Worm (Caenorhabditis elegans) whole organism, late embryonic: ENCODE data around the gene irld-67.

Source experiments
- fkh-10 ChIP-seq: fragments of 150-350 bp; optimal IDR thresholded peaks from 2 replicates; lab custom pipeline; 2014; ENCODE audit warnings: missing biosample characterization, missing genetic modification reagents, missing genetic modification characterization
- pha-4 ChIP-seq: fragments of 150-350 bp; optimal IDR thresholded peaks from 2 replicates; lab custom pipeline; 2018; ENCODE audit warnings: missing biosample characterization, missing genetic modification reagents, missing genetic modification characterization

DNA sequence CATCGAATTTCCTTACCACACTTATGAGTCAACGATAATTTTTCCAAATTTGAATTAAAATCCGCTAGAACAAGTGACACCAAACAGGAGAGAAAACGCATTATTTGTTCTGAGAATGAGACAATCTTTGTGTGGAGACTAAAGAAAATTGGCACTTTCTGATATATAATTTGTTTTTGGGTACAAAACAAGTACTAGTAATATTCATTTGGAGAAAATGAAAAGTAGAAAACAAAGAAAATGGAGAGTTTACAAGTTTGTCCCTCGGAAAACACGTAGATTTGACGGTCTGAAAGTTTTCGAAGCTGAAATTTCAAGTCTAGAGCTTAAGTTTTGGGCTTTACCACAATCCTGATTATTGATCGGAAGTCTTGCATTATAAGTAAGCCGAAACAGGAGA is 6.5 kb upstream of the irld-67 start, which contains the start of gene irld-66:
- TF ChIP-seq fkh-10 (GFP tag; lab: Kevin White, UChicago) (no peak), pha-4 (tag; lab: Kevin White, UChicago) (no peak)
